Fruit fly (Drosophila melanogaster): ENCODE data around the gene CG14626.

DNA sequence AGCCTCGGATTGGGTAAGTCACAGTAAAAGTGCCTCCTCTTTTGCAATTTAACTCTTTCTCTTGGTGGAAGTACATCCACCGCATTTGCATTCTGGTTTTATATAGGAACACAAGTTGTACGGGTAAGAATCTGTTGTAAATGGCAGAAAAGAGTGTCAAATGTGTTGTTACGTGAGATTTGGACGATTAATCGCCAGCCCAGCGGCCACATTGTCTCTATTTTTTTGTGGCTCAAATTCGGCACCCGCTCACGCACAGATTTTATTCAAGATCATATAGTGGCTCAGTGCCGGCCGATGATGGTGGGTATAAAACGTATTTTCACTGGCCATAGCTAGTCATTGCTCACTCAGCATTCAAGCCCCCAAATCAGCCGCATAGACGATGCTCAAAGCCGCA, 18.9 kb downstream of the CG14626 start, which contains the start of gene CG11381:
- TF ChIP-seq CG8159 (tag; optimal IDR thresholded peaks at IDR 0.05) (no peak), CG4496 (GFP tag; IDR thresholded peaks at IDR 0.05) (no peak), Snoo (tag; optimal IDR thresholded peaks at IDR 0.05) (no peak), EcR (GFP tag; optimal IDR thresholded peaks at IDR 0.05) (no peak)

Data from whole organism, pupa.